Worm (Caenorhabditis elegans): ENCODE data around the gene C49C8.2.
A peak's percentile ranks its signal among the peaks of the same experiment; 100 is the strongest.

Gene C49C8.2

ce11 chrIV:8677303-8677702, 26.4 kb downstream of the C49C8.2 start, which contains the start of gene F08B4.8:
TSS of gene F08B4.8 (plus strand) at chrIV:8677603.
- TF ChIP-seq dao-5 (tag; optimal IDR thresholded peaks at IDR 0.05), result no peak
- no peak for TF ChIP-seq him-1 (tag; optimal IDR thresholded peaks at IDR 0.05)
- no peak for TF ChIP-seq W03F9.2 (tag; optimal IDR thresholded peaks at IDR 0.05)

ce11 chrIV:8679225-8679624, 28.3 kb downstream of the C49C8.2 start, which contains the start of gene nlp-60:
TSS of gene nlp-60 (minus strand) at chrIV:8679325.
- no peak for TF ChIP-seq W03F9.2 (tag; optimal IDR thresholded peaks at IDR 0.05)
- TF ChIP-seq dao-5 (tag; optimal IDR thresholded peaks at IDR 0.05), result no peak
- TF ChIP-seq him-1 (tag; optimal IDR thresholded peaks at IDR 0.05), result no peak

ce11 chrIV:8686510-8686909, 35.6 kb downstream of the C49C8.2 start, which contains the start of gene pole-2:
TSS of gene pole-2 (minus strand) at chrIV:8686610.
- no peak for TF ChIP-seq him-1 (tag; optimal IDR thresholded peaks at IDR 0.05)
- no peak for TF ChIP-seq W03F9.2 (tag; optimal IDR thresholded peaks at IDR 0.05)

- no peak for TF ChIP-seq him-1 (tag; optimal IDR thresholded peaks at IDR 0.05)
- no peak for TF ChIP-seq dao-5 (tag; optimal IDR thresholded peaks at IDR 0.05)
- no peak for TF ChIP-seq W03F9.2 (tag; optimal IDR thresholded peaks at IDR 0.05)
Measured at ce11 chrIV:8686966-8687365, 36.1 kb downstream of the C49C8.2 start.

ce11 chrIV:8687605-8688191, 36.8 kb downstream of the C49C8.2 start, which contains the start of gene snrp-3:
TSS of gene snrp-3 (minus strand) at chrIV:8687810.
- TF ChIP-seq W03F9.2 (tag; optimal IDR thresholded peaks at IDR 0.05) (peak; percentile 85), him-1 (tag; optimal IDR thresholded peaks at IDR 0.05) (no peak), dao-5 (tag; optimal IDR thresholded peaks at IDR 0.05) (no peak)

ce11 chrIV:8691486-8691885, 40.6 kb downstream of the C49C8.2 start, which contains the start of the genes hst-1 and ints-6:
TSS of gene hst-1 (minus strand) at chrIV:8691513.
TSS of gene ints-6 (plus strand) at chrIV:8691745.
- no peak for TF ChIP-seq him-1 (tag; optimal IDR thresholded peaks at IDR 0.05)
- peak; percentile 65 for TF ChIP-seq W03F9.2 (tag; optimal IDR thresholded peaks at IDR 0.05)

ce11 chrIV:8697436-8697835, 46.5 kb downstream of the C49C8.2 start, which contains the start of gene ttll-11:
TSS of gene ttll-11 (plus strand) at chrIV:8697736.
- TF ChIP-seq W03F9.2 (tag; optimal IDR thresholded peaks at IDR 0.05), result no peak
- TF ChIP-seq him-1 (tag; optimal IDR thresholded peaks at IDR 0.05), result no peak
- TF ChIP-seq dao-5 (tag; optimal IDR thresholded peaks at IDR 0.05), result no peak
